In genomic region chr2L:12434535-12434938, dm6 we compare ENCODE assay signal across 5 fruit fly cellular contexts.
TF ChIP-seq lines count a peak whose summit lies in the region.

TSS of gene SC35 (minus strand) at chr2L:12434665.

- no peak for TF ChIP-seq CTCF in whole organism, embryonic (GFP tag; optimal IDR thresholded peaks at IDR 0.05; lab: Kevin White, UChicago)

TF ChIP-seq in whole organism, adult, 20 proteins besides CTCF, POLR2A, EP300 and RAD21:
- no peak for TF ChIP-seq toe (GFP tag; optimal IDR thresholded peaks at IDR 0.05; lab: Kevin White, UChicago)
- TF ChIP-seq pad (GFP tag; optimal IDR thresholded peaks at IDR 0.05; lab: Kevin White, UChicago): no peak
- TF ChIP-seq CG7101 (tag; optimal IDR thresholded peaks at IDR 0.05; lab: Kevin White, UChicago): no peak
- peak; percentile 10 for TF ChIP-seq cic (GFP tag; optimal IDR thresholded peaks at IDR 0.05; lab: Kevin White, UChicago)
- TF ChIP-seq CG12768 (GFP tag; optimal IDR thresholded peaks at IDR 0.05; lab: Kevin White, UChicago): peak; percentile 62
- peak; percentile 90 for TF ChIP-seq Mnt (GFP tag; optimal IDR thresholded peaks at IDR 0.05; lab: Kevin White, UChicago)
- peak; percentile 4 for TF ChIP-seq CG14711 (tag; optimal IDR thresholded peaks at IDR 0.05; lab: Kevin White, UChicago)
- TF ChIP-seq tj (GFP tag; optimal IDR thresholded peaks at IDR 0.05; lab: Kevin White, UChicago): no peak
- TF ChIP-seq bab1 (GFP tag; optimal IDR thresholded peaks at IDR 0.05; lab: Kevin White, UChicago): no peak

TF ChIP-seq in whole organism, embryonic, 481 proteins besides CTCF, POLR2A, EP300 and RAD21 (continues in another document):
- TF ChIP-seq ham (GFP tag; IDR thresholded peaks at IDR 0.05; lab: Robert Waterston, UW): no peak
- peak; percentile 61 for TF ChIP-seq MBD-R2 (GFP tag; IDR thresholded peaks at IDR 0.05; lab: Robert Waterston, UW)
- TF ChIP-seq bigmax (GFP tag; optimal IDR thresholded peaks at IDR 0.05; lab: Kevin White, UChicago): peak; percentile 88
- peak; percentile 13 for TF ChIP-seq gfzf (GFP tag; optimal IDR thresholded peaks at IDR 0.05; lab: Kevin White, UChicago)
- TF ChIP-seq CG12236 (GFP tag; optimal IDR thresholded peaks at IDR 0.05; lab: Kevin White, UChicago): no peak
- TF ChIP-seq ftz-f1 (GFP tag; optimal IDR thresholded peaks at IDR 0.05; lab: Kevin White, UChicago): peak; percentile 50
- peak; percentile 42 for TF ChIP-seq Sry-δ (GFP tag; optimal IDR thresholded peaks at IDR 0.05; lab: Kevin White, UChicago)
- 0 out of 3 replicates have a peak, but pooled peaks have one; percentile 36 for TF ChIP-seq gce (GFP tag; IDR thresholded peaks at IDR 0.05; lab: Robert Waterston, UW)
- TF ChIP-seq CG7963 (GFP tag; IDR thresholded peaks at IDR 0.05; lab: Robert Waterston, UW; ENCODE audit: partially characterized antibody): 0 out of 3 replicates have a peak, but pooled peaks have one; percentile 13
- no peak for TF ChIP-seq CG6654 (GFP tag; optimal IDR thresholded peaks at IDR 0.05; lab: Kevin White, UChicago)
- peak; percentile 61 for TF ChIP-seq Med (GFP tag; lab: Kevin White, UChicago)
- peak in 1 of 3 experiments; percentile 14 for TF ChIP-seq Stat92E (GFP tag; optimal IDR thresholded peaks at IDR 0.05; lab: Kevin White, UChicago)
- TF ChIP-seq abd-A (tag; optimal IDR thresholded peaks at IDR 0.05; lab: Kevin White, UChicago): peak; percentile 41
- peak; percentile 12 for TF ChIP-seq gro (GFP tag; optimal IDR thresholded peaks at IDR 0.05; lab: Kevin White, UChicago)
- peak; percentile 95 for TF ChIP-seq crol (GFP tag; IDR thresholded peaks at IDR 0.05; lab: Robert Waterston, UW)
- peak; percentile 40 for TF ChIP-seq CG7987 (GFP tag; optimal IDR thresholded peaks at IDR 0.05; lab: Kevin White, UChicago)
- TF ChIP-seq chinmo (GFP tag; IDR thresholded peaks at IDR 0.05; lab: Robert Waterston, UW; ENCODE audit: partially characterized antibody): peak; percentile 79; the same call in 1 of the 4 replicates
- peak; percentile 4 for TF ChIP-seq stwl (tag; optimal IDR thresholded peaks at IDR 0.05; lab: Kevin White, UChicago)
- TF ChIP-seq CG5245 (GFP tag; optimal IDR thresholded peaks at IDR 0.05; lab: Kevin White, UChicago): no peak
- TF ChIP-seq CG10366 (GFP tag; IDR thresholded peaks at IDR 0.05; lab: Robert Waterston, UW): no peak

TF ChIP-seq in whole organism, prepupa, 60 proteins besides CTCF, POLR2A, EP300 and RAD21:
- TF ChIP-seq CG3919 (GFP tag; optimal IDR thresholded peaks at IDR 0.05; lab: Kevin White, UChicago) (no peak), CG6854 (GFP tag; optimal IDR thresholded peaks at IDR 0.05; lab: Kevin White, UChicago) (peak; percentile 20), Blimp-1 (GFP tag; optimal IDR thresholded peaks at IDR 0.05; lab: Kevin White, UChicago) (no peak), CG1621 (tag; optimal IDR thresholded peaks at IDR 0.05; lab: Kevin White, UChicago) (no peak), Sox14 (GFP tag; optimal IDR thresholded peaks at IDR 0.05; lab: Kevin White, UChicago) (no peak), CG11902 (GFP tag; optimal IDR thresholded peaks at IDR 0.05; lab: Kevin White, UChicago) (no peak), CG15336 (GFP tag; IDR thresholded peaks at IDR 0.05; lab: Robert Waterston, UW) (no peak), achi (GFP tag; optimal IDR thresholded peaks at IDR 0.05; lab: Kevin White, UChicago) (no peak), ss (GFP tag; optimal IDR thresholded peaks at IDR 0.05; lab: Kevin White, UChicago) (peak in 1 of 2 experiments; percentile 25)

TF ChIP-seq in whole organism, pupa, 21 proteins besides CTCF, POLR2A, EP300 and RAD21:
- TF ChIP-seq CG9948 (tag; optimal IDR thresholded peaks at IDR 0.05; lab: Kevin White, UChicago): no peak
- no peak for TF ChIP-seq Pif1B (GFP tag; optimal IDR thresholded peaks at IDR 0.05; lab: Kevin White, UChicago)
- TF ChIP-seq EcR (GFP tag; optimal IDR thresholded peaks at IDR 0.05; lab: Kevin White, UChicago): peak; percentile 54
- peak; percentile 55; the same call in 2 of the 3 replicates for TF ChIP-seq CG4496 (GFP tag; IDR thresholded peaks at IDR 0.05; lab: Robert Waterston, UW)
- TF ChIP-seq CG13204 (GFP tag; optimal IDR thresholded peaks at IDR 0.05; lab: Kevin White, UChicago): no peak
TF ChIP-seq in whole organism, pupa: peak in this region for 2.

TF ChIP-seq in whole organism, wandering third instar larva, 38 proteins besides CTCF, POLR2A, EP300 and RAD21:
- TF ChIP-seq CG9705 (GFP tag; optimal IDR thresholded peaks at IDR 0.05; lab: Kevin White, UChicago) (no peak), brk (GFP tag; optimal IDR thresholded peaks at IDR 0.05; lab: Kevin White, UChicago) (no peak), Hr83 (GFP tag; optimal IDR thresholded peaks at IDR 0.05; lab: Kevin White, UChicago; ENCODE audit: poor library complexity, severe bottlenecking) (peak; percentile 60), sv (GFP tag; optimal IDR thresholded peaks at IDR 0.05; lab: Kevin White, UChicago) (no peak), jim (GFP tag; optimal IDR thresholded peaks at IDR 0.05; lab: Kevin White, UChicago) (peak; percentile 4), Sp1 (GFP tag; optimal IDR thresholded peaks at IDR 0.05; lab: Kevin White, UChicago) (no peak), tai (GFP tag; optimal IDR thresholded peaks at IDR 0.05; lab: Kevin White, UChicago) (no peak), dl (GFP tag; optimal IDR thresholded peaks at IDR 0.05; lab: Kevin White, UChicago; ENCODE audit: insufficient read depth in 1 of 2, partially characterized antibody in 2 of 2) (peak; percentile 19 to 43), GATAd (GFP tag; optimal IDR thresholded peaks at IDR 0.05; lab: Kevin White, UChicago) (no peak), OdsH (GFP tag; optimal IDR thresholded peaks at IDR 0.05; lab: Kevin White, UChicago) (no peak), pan (optimal IDR thresholded peaks at IDR 0.05; lab: Kevin White, UChicago) (no peak), psq (GFP tag; optimal IDR thresholded peaks at IDR 0.05; lab: Kevin White, UChicago) (peak; percentile 37), Myc (optimal IDR thresholded peaks at IDR 0.05; lab: Kevin White, UChicago) (peak; percentile 52), dmrt93B (GFP tag; optimal IDR thresholded peaks at IDR 0.05; lab: Kevin White, UChicago) (no peak), Dif (GFP tag; optimal IDR thresholded peaks at IDR 0.05; lab: Kevin White, UChicago; ENCODE audit: partially characterized antibody) (peak; percentile 2), Rel (GFP tag; optimal IDR thresholded peaks at IDR 0.05; lab: Kevin White, UChicago) (no peak), Rel (tag; optimal IDR thresholded peaks at IDR 0.05; lab: Kevin White, UChicago) (peak; percentile 91), N (GFP tag; optimal IDR thresholded peaks at IDR 0.05; lab: Kevin White, UChicago) (no peak), usp (GFP tag; optimal IDR thresholded peaks at IDR 0.05; lab: Kevin White, UChicago) (no peak), sage (GFP tag; optimal IDR thresholded peaks at IDR 0.05; lab: Kevin White, UChicago) (no peak)
